Fruit fly (Drosophila melanogaster) whole organism, embryonic: ENCODE results near the gene CG12177.

Experiments
- Blimp-1 ChIP-seq: fragments of 200-800 bp; sonication (Bioruptor generic); optimal IDR thresholded peaks from 3 replicates; lab custom pipeline; 2018; ENCODE audit warnings: missing biosample characterization, missing genetic modification characterization, mild to moderate bottlenecking, moderate library complexity, missing genetic modification reagents
- CG10274 ChIP-seq: fragments of 200-800 bp; sonication (Bioruptor generic); optimal IDR thresholded peaks from 3 replicates; lab custom pipeline; 2017; ENCODE audit warnings: missing biosample characterization, mild to moderate bottlenecking, missing genetic modification characterization
- CG11504 ChIP-seq: fragments of 200-800 bp; sonication (Bioruptor generic); optimal IDR thresholded peaks from 3 replicates; lab custom pipeline; 2019; ENCODE audit warnings: missing biosample characterization, mild to moderate bottlenecking, missing genetic modification characterization, moderate library complexity
- CG12391 ChIP-seq: fragments of 200-800 bp; sonication (Bioruptor generic); optimal IDR thresholded peaks from 3 replicates; lab custom pipeline; 2018; ENCODE audit warnings: missing biosample characterization, mild to moderate bottlenecking, missing genetic modification characterization, moderate library complexity
- CG1529 ChIP-seq: fragments of 200-800 bp; sonication (Bioruptor generic); optimal IDR thresholded peaks from 3 replicates; lab custom pipeline; 2018; ENCODE audit warnings: missing biosample characterization, missing genetic modification characterization
- CG17359 ChIP-seq: fragments of 200-800 bp; sonication (Bioruptor generic); optimal IDR thresholded peaks from 3 replicates; lab custom pipeline; 2018; ENCODE audit warnings: missing biosample characterization, mild to moderate bottlenecking, missing genetic modification characterization, moderate library complexity
- CG1832 ChIP-seq: fragments of 200-800 bp; sonication (Bioruptor generic); optimal IDR thresholded peaks from 2 replicates; lab custom pipeline; 2017; ENCODE audit warnings: missing biosample characterization, mild to moderate bottlenecking, missing genetic modification characterization, inconsistent platforms
- CG30020 ChIP-seq: fragments of 200-800 bp; optimal IDR thresholded peaks from 2 replicates; lab custom pipeline; 2019; ENCODE audit warnings: missing biosample characterization, mild to moderate bottlenecking, missing genetic modification characterization, moderate library complexity
- CG34224 ChIP-seq: fragments of 200-800 bp; sonication (Bioruptor generic); IDR thresholded peaks from 3 replicates; pipeline ENCODE4 v1.3.6; 2022; ENCODE audit warnings: missing biosample characterization, missing genetic modification characterization; ENCODE audit not compliant: partially characterized antibody
- CG3726 ChIP-seq: fragments of 200-800 bp; sonication (Bioruptor generic); IDR thresholded peaks from 3 replicates; pipeline ENCODE4, ENCODE4 v1.3.6; 2022; ENCODE audit warnings: missing biosample characterization, missing genetic modification characterization
- CG42726 ChIP-seq: fragments of 200-800 bp; sonication (Bioruptor generic); IDR thresholded peaks from 2 replicates; pipeline ENCODE4 v1.3.6; 2022; ENCODE audit warnings: missing biosample characterization, missing genetic modification characterization; ENCODE audit not compliant: partially characterized antibody
- CG43689 ChIP-seq: fragments of 200-800 bp; sonication (Bioruptor generic); IDR thresholded peaks from 2 replicates; pipeline ENCODE4 v1.3.6; 2022; ENCODE audit warnings: missing biosample characterization, missing genetic modification characterization
- CG4424 ChIP-seq: fragments of 200-800 bp; sonication (Bioruptor generic); optimal IDR thresholded peaks from 3 replicates; lab custom pipeline; 2016; ENCODE audit warnings: missing biosample characterization, missing genetic modification characterization
- CG6175 ChIP-seq: fragments of 200-800 bp; sonication (Bioruptor generic); IDR thresholded peaks from 3 replicates; pipeline ENCODE4 v1.3.6; 2022; ENCODE audit warnings: missing biosample characterization, missing genetic modification characterization
- CG6654 ChIP-seq: fragments of 200-800 bp; sonication (Bioruptor generic); optimal IDR thresholded peaks from 2 replicates; lab custom pipeline; 2017; ENCODE audit warnings: missing biosample characterization, mild to moderate bottlenecking, missing genetic modification characterization
- CG6813 ChIP-seq: fragments of 200-800 bp; sonication (Bioruptor generic); optimal IDR thresholded peaks from 2 replicates; lab custom pipeline; 2017; ENCODE audit warnings: missing biosample characterization, missing genetic modification characterization, mild to moderate bottlenecking, moderate library complexity, missing genetic modification reagents
- CG7271 ChIP-seq: fragments of 200-800 bp; sonication (Bioruptor generic); optimal IDR thresholded peaks from 2 replicates; lab custom pipeline; 2018; ENCODE audit warnings: missing biosample characterization, mild to moderate bottlenecking, missing genetic modification characterization, moderate library complexity
- CG7357 ChIP-seq: fragments of 200-800 bp; sonication (Bioruptor generic); IDR thresholded peaks from 3 replicates; pipeline ENCODE4 v1.3.6; 2022; ENCODE audit warnings: missing biosample characterization, missing genetic modification characterization
- CG8290 ChIP-seq, 3 experiments: fragments of 200-800 bp; sonication (Bioruptor generic); optimal IDR thresholded peaks; 2 replicates each; lab custom pipeline; 2016 to 2019; ENCODE audit warnings: missing biosample characterization in 3 of 3, missing genetic modification characterization in 3 of 3, mild to moderate bottlenecking in 2 of 3, moderate library complexity in 1 of 3
- CG8388 ChIP-seq: fragments of 200-800 bp; sonication (Bioruptor generic); optimal IDR thresholded peaks from 2 replicates; lab custom pipeline; 2019; ENCODE audit warnings: missing biosample characterization, mild to moderate bottlenecking, missing genetic modification characterization, moderate library complexity
- CG8478 ChIP-seq: fragments of >200 bp; optimal IDR thresholded peaks from 2 replicates; lab custom pipeline; 2018
- CG8765 ChIP-seq: fragments of 200-800 bp; sonication (Bioruptor generic); IDR thresholded peaks from 2 replicates; pipeline ENCODE4 v1.3.6; 2022; ENCODE audit warnings: missing biosample characterization, missing genetic modification characterization
- Dek ChIP-seq: fragments of 200-800 bp; sonication (Bioruptor generic); optimal IDR thresholded peaks from 3 replicates; lab custom pipeline; 2019; ENCODE audit warnings: missing biosample characterization, mild to moderate bottlenecking, missing genetic modification characterization, moderate library complexity
- Dref ChIP-seq: fragments of 200-800 bp; sonication (Bioruptor generic); IDR thresholded peaks from 2 replicates; pipeline ENCODE4 v1.3.6; 2022; ENCODE audit warnings: missing biosample characterization, missing genetic modification characterization
- Fer2 ChIP-seq: fragments of 200-800 bp; sonication (Bioruptor generic); optimal IDR thresholded peaks from 2 replicates; lab custom pipeline; 2018; ENCODE audit warnings: missing biosample characterization, mild to moderate bottlenecking, missing genetic modification characterization, moderate library complexity
- Lim3 ChIP-seq: fragments of 200-800 bp; sonication (Bioruptor generic); IDR thresholded peaks from 2 replicates; pipeline ENCODE4 v1.3.6; 2022; ENCODE audit warnings: missing biosample characterization, missing genetic modification characterization
- Neu2 ChIP-seq: fragments of 200-800 bp; sonication (Bioruptor generic); optimal IDR thresholded peaks from 3 replicates; lab custom pipeline; 2016; ENCODE audit warnings: missing biosample characterization, missing genetic modification characterization, borderline replicate concordance
- Sry-δ ChIP-seq: fragments of 200-800 bp; sonication (Bioruptor generic); optimal IDR thresholded peaks from 2 replicates; lab custom pipeline; 2016; ENCODE audit warnings: missing biosample characterization, missing genetic modification characterization
- ase ChIP-seq: fragments of 200-800 bp; sonication (Bioruptor generic); IDR thresholded peaks from 3 replicates; pipeline ENCODE4 v1.3.6; 2022; ENCODE audit warnings: missing biosample characterization, missing genetic modification characterization
- ato ChIP-seq: fragments of 200-800 bp; sonication (Bioruptor generic); IDR thresholded peaks from 2 replicates; pipeline ENCODE4 v1.3.6; 2022; ENCODE audit warnings: missing biosample characterization, missing genetic modification characterization; ENCODE audit not compliant: partially characterized antibody
- bowl ChIP-seq: fragments of 200-800 bp; sonication (Bioruptor generic); IDR thresholded peaks from 2 replicates; pipeline ENCODE4 v1.3.6; 2022; ENCODE audit warnings: missing biosample characterization, missing genetic modification characterization
- cwo ChIP-seq: fragments of 200-800 bp; sonication (Bioruptor generic); optimal IDR thresholded peaks from 3 replicates; lab custom pipeline; 2017; ENCODE audit warnings: missing biosample characterization, missing genetic modification characterization, mild to moderate bottlenecking, moderate library complexity, missing genetic modification reagents
- danr ChIP-seq: fragments of 200-800 bp; sonication (Bioruptor generic); IDR thresholded peaks from 2 replicates; pipeline ENCODE4 v1.3.6; 2022; ENCODE audit warnings: missing biosample characterization, missing genetic modification characterization
- fu2 ChIP-seq: fragments of 200-800 bp; sonication (Bioruptor generic); optimal IDR thresholded peaks from 2 replicates; lab custom pipeline; 2016; ENCODE audit warnings: missing biosample characterization, missing genetic modification characterization
- grau ChIP-seq: fragments of 200-800 bp; optimal IDR thresholded peaks from 3 replicates; lab custom pipeline; 2019; ENCODE audit warnings: missing biosample characterization, mild to moderate bottlenecking, missing genetic modification characterization, moderate library complexity
- hth ChIP-seq: fragments of >200 bp; optimal IDR thresholded peaks from 2 replicates; lab custom pipeline; 2017; ENCODE audit warnings: inconsistent platforms
- jing ChIP-seq: fragments of 200-800 bp; sonication (Bioruptor generic); optimal IDR thresholded peaks from 2 replicates; lab custom pipeline; 2018; ENCODE audit warnings: missing biosample characterization, mild to moderate bottlenecking, missing genetic modification characterization
- klu ChIP-seq: fragments of 200-800 bp; sonication (Bioruptor generic); IDR thresholded peaks from 2 replicates; pipeline ENCODE4 v1.3.6; 2022; ENCODE audit warnings: missing biosample characterization, missing genetic modification characterization
- lilli ChIP-seq: fragments of 200-800 bp; sonication (Bioruptor generic); optimal IDR thresholded peaks from 3 replicates; lab custom pipeline; 2016; ENCODE audit warnings: missing biosample characterization, missing genetic modification characterization
- pho ChIP-seq: fragments of 200-800 bp; sonication (Bioruptor generic); optimal IDR thresholded peaks from 2 replicates; lab custom pipeline; 2016; ENCODE audit warnings: missing biosample characterization, missing genetic modification characterization
- pnt ChIP-seq: fragments of 200-800 bp; sonication (Bioruptor generic); optimal IDR thresholded peaks from 3 replicates; lab custom pipeline; 2016; ENCODE audit warnings: missing biosample characterization, missing genetic modification characterization
- repo ChIP-seq: fragments of 200-800 bp; sonication (Bioruptor generic); optimal IDR thresholded peaks from 2 replicates; lab custom pipeline; 2016; ENCODE audit warnings: missing biosample characterization, missing genetic modification characterization
- sens ChIP-seq: fragments of 200-800 bp; sonication (Bioruptor generic); peaks from one replicate; lab custom pipeline; 2016; ENCODE audit warnings: missing biosample characterization, missing genetic modification characterization
- seq ChIP-seq: fragments of 200-800 bp; sonication (Bioruptor generic); IDR thresholded peaks from 2 replicates; pipeline ENCODE4 v1.3.6; 2022; ENCODE audit warnings: missing biosample characterization, missing genetic modification characterization
- sisA ChIP-seq: fragments of 200-800 bp; sonication (Bioruptor generic); IDR thresholded peaks from 2 replicates; pipeline ENCODE4 v1.3.6; 2022; ENCODE audit warnings: missing biosample characterization, missing genetic modification characterization
- sna ChIP-seq: fragments of 200-800 bp; sonication (Bioruptor generic); IDR thresholded peaks from 2 replicates; pipeline ENCODE4 v1.3.6; 2022; ENCODE audit warnings: missing biosample characterization, missing genetic modification characterization; ENCODE audit not compliant: partially characterized antibody
- sqz ChIP-seq: fragments of 200-800 bp; sonication (Bioruptor generic); optimal IDR thresholded peaks from 3 replicates; lab custom pipeline; 2018; ENCODE audit warnings: missing biosample characterization, mild to moderate bottlenecking, missing genetic modification characterization
- stwl ChIP-seq: fragments of 200-800 bp; sonication (Bioruptor generic); optimal IDR thresholded peaks from 3 replicates; lab custom pipeline; 2018; ENCODE audit warnings: missing biosample characterization, mild to moderate bottlenecking, missing genetic modification characterization, moderate library complexity
- wek ChIP-seq: fragments of 200-800 bp; sonication (Bioruptor generic); optimal IDR thresholded peaks from 3 replicates; lab custom pipeline; 2018; ENCODE audit warnings: missing biosample characterization, mild to moderate bottlenecking, missing genetic modification characterization, moderate library complexity

The CG12177 gene

DNA sequence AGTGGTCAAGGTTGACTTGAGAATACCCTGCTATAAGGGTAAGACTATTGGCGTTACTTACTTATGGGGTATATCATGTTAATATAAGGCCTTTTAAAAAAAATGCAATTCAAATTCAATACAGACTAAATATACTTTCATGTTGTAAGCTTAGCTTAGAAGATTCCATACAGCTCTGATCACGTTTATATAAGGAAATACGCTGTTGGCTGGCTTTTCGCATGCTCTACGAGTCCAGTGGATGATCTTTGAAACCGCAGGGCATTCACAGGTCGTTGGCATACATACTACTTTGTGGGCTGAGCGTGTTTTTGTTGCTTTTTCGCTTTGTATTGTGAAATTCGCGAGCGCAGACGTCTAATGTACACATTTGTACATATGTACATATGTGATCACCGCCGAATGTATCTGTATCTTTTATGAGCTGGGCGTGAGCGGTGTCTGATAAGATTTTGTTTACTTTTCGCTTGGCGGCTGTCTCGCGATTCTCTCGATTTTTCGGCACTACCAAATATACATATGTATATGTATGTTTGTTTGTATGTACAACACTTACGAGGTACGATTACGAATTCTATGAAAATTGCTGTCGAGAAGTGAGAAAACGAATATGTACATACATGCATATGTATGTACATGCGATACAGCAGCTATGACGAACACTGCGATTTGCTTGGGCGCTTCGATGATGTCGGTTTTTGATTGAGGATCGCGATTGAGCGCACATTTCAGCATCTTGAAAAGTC, 45.9 kb downstream of the CG12177 start (continued):
- peak; percentile 77 for TF ChIP-seq wek (GFP tag; lab: Kevin White, UChicago)
- no peak for TF ChIP-seq jing (GFP tag; lab: Kevin White, UChicago)
- peak; percentile 81 for TF ChIP-seq sens (GFP tag; lab: Kevin White, UChicago)
- peak; percentile 49 for TF ChIP-seq Fer2 (tag; lab: Kevin White, UChicago)
- TF ChIP-seq lilli (GFP tag; lab: Kevin White, UChicago), result peak; percentile 69
- TF ChIP-seq pnt, result no peak
- TF ChIP-seq repo, result no peak
- TF ChIP-seq stwl (tag; lab: Kevin White, UChicago), result no peak
- no peak for TF ChIP-seq CG7271 (tag; lab: Kevin White, UChicago)
- TF ChIP-seq CG10274 (GFP tag; lab: Kevin White, UChicago), result peak; percentile 91
- TF ChIP-seq grau (tag; lab: Kevin White, UChicago), result peak; percentile 54
- peak; percentile 74 for TF ChIP-seq CG6813 (GFP tag; lab: Kevin White, UChicago)
- TF ChIP-seq sna (GFP tag; lab: Robert Waterston, UW), result no peak
- no peak for TF ChIP-seq CG42726 (GFP tag; lab: Robert Waterston, UW)
- no peak for TF ChIP-seq hth
- no peak for TF ChIP-seq CG30020 (tag; lab: Kevin White, UChicago)
- no peak for TF ChIP-seq Dref (GFP tag; lab: Robert Waterston, UW)
- TF ChIP-seq ato, result no peak
- TF ChIP-seq CG8388 (GFP tag; lab: Kevin White, UChicago), result no peak
- no peak for TF ChIP-seq CG12391 (tag; lab: Kevin White, UChicago)
- no peak for TF ChIP-seq CG1529 (GFP tag; lab: Kevin White, UChicago)
- TF ChIP-seq danr (GFP tag; lab: Robert Waterston, UW), result no peak
- TF ChIP-seq CG17359 (tag; lab: Kevin White, UChicago), result peak; percentile 29
- TF ChIP-seq seq (GFP tag; lab: Robert Waterston, UW), result no peak; the same call in 1 of the 2 replicates
- no peak for TF ChIP-seq CG1832 (GFP tag; lab: Kevin White, UChicago)
- peak; percentile 65 for TF ChIP-seq pho (GFP tag; lab: Kevin White, UChicago)
- TF ChIP-seq ase (GFP tag; lab: Robert Waterston, UW), result no peak
- no peak for TF ChIP-seq CG6654
- peak; percentile 33 for TF ChIP-seq CG11504 (tag; lab: Kevin White, UChicago)
- TF ChIP-seq Lim3, result no peak
- TF ChIP-seq klu (GFP tag; lab: Robert Waterston, UW), result peak; percentile 57; the same call in 1 of the 2 replicates
- no peak for TF ChIP-seq CG3726 (GFP tag; lab: Robert Waterston, UW)
- 0 out of 2 replicates have a peak, but pooled peaks have one; percentile 26 for TF ChIP-seq CG43689 (GFP tag; lab: Robert Waterston, UW)
- no peak for TF ChIP-seq sisA (GFP tag; lab: Robert Waterston, UW)
- TF ChIP-seq CG8290 (GFP tag; optimal IDR thresholded peaks at IDR 0.05; lab: Kevin White, UChicago), result no peak
- TF ChIP-seq CG8290 (tag; optimal IDR thresholded peaks at IDR 0.05; lab: Kevin White, UChicago), result peak in 1 of 2 experiments; percentile 30
- TF ChIP-seq CG7357 (GFP tag; lab: Robert Waterston, UW), result 0 out of 3 replicates have a peak, but pooled peaks have one; percentile 15
- no peak for TF ChIP-seq sqz (GFP tag; lab: Kevin White, UChicago)
- TF ChIP-seq Sry-δ (GFP tag; lab: Kevin White, UChicago), result no peak
- TF ChIP-seq CG8478, result no peak
- TF ChIP-seq fu2 (GFP tag; lab: Kevin White, UChicago), result peak; percentile 20
- TF ChIP-seq Dek (tag; lab: Kevin White, UChicago), result peak; percentile 39
- no peak for TF ChIP-seq Blimp-1 (GFP tag; lab: Kevin White, UChicago)
- TF ChIP-seq CG4424 (GFP tag; lab: Kevin White, UChicago), result no peak
- no peak for TF ChIP-seq Neu2
- no peak for TF ChIP-seq CG6175 (GFP tag; lab: Robert Waterston, UW)
- no peak for TF ChIP-seq bowl (GFP tag; lab: Robert Waterston, UW)
- no peak for TF ChIP-seq CG8765
- TF ChIP-seq cwo (GFP tag; lab: Kevin White, UChicago), result no peak
- TF ChIP-seq CG34224 (GFP tag; lab: Robert Waterston, UW), result no peak
